Worm (Caenorhabditis elegans): ENCODE measurements around the gene K10D11.5.

DNA sequence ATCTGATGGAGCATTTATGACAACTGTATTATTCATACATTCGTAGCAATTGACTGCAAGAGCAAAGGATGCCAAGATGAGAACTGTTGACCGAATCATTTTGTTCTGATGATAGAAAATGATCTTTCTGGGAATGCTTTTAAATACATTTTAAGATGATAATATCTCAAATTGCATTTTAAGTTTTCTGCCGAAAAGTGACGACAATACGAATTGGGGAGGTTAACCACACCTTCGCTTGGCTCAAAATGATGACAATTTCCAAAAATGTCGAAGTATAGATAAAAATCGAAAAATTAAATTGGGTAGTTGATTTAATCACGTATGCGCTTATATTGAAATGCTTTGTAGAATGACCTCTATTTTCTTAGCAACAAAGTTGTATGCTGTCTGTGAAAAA is 50.4 kb downstream of the K10D11.5 start, which contains the start of gene dod-24:
- TF ChIP-seq zfp-2 (tag; optimal IDR thresholded peaks at IDR 0.05) (no peak), mxl-3 (GFP tag; optimal IDR thresholded peaks at IDR 0.05) (no peak), daf-16 (GFP tag; optimal IDR thresholded peaks at IDR 0.05) (no peak), daf-16 (tag; optimal IDR thresholded peaks at IDR 0.05) (no peak), duxl-1 (tag; optimal IDR thresholded peaks at IDR 0.05; ENCODE audit: poor library complexity) (no peak), ceh-82 (tag; optimal IDR thresholded peaks at IDR 0.05) (no peak), nhr-237 (tag; optimal IDR thresholded peaks at IDR 0.05) (no peak), lin-13 (GFP tag; optimal IDR thresholded peaks at IDR 0.05) (no peak), mdl-1 (tag; optimal IDR thresholded peaks at IDR 0.05) (no peak), hlh-30 (tag; optimal IDR thresholded peaks at IDR 0.05; ENCODE audit: insufficient read depth) (no peak), lin-39 (tag; optimal IDR thresholded peaks at IDR 0.05) (no peak), nhr-76 (tag; optimal IDR thresholded peaks at IDR 0.05) (no peak)

All from whole organism, L4 larva.